Fruit fly (Drosophila melanogaster) whole organism, embryonic: ENCODE results near the gene Cda5.

Source experiments
- Asciz ChIP-seq: fragments of 200-800 bp; sonication (Bioruptor generic); optimal IDR thresholded peaks from 2 replicates; lab custom pipeline; 2017; ENCODE audit warnings: missing biosample characterization, mild to moderate bottlenecking, missing genetic modification characterization, missing genetic modification reagents
- B-H2 ChIP-seq: fragments of 200-800 bp; sonication (Bioruptor generic); optimal IDR thresholded peaks from 2 replicates; lab custom pipeline; 2018; ENCODE audit warnings: missing biosample characterization, mild to moderate bottlenecking, missing genetic modification characterization
- CG10366 ChIP-seq: fragments of 200-800 bp; sonication (Bioruptor generic); IDR thresholded peaks from 2 replicates; pipeline ENCODE4 v1.3.6; 2022; ENCODE audit warnings: missing biosample characterization, missing genetic modification characterization
- CG10543 ChIP-seq: fragments of 200-800 bp; sonication (Bioruptor generic); optimal IDR thresholded peaks from 3 replicates; lab custom pipeline; 2017; ENCODE audit warnings: missing biosample characterization, mild to moderate bottlenecking, missing genetic modification characterization, moderate library complexity
- CG11723 ChIP-seq: fragments of 200-800 bp; sonication (Bioruptor generic); optimal IDR thresholded peaks from 2 replicates; lab custom pipeline; 2017; ENCODE audit warnings: missing biosample characterization, mild to moderate bottlenecking, missing genetic modification characterization
- CG13123 ChIP-seq: fragments of 200-800 bp; sonication (Bioruptor generic); optimal IDR thresholded peaks from 2 replicates; lab custom pipeline; 2016; ENCODE audit warnings: missing biosample characterization, missing genetic modification characterization
- CG14014 ChIP-seq: fragments of 200-800 bp; sonication (Bioruptor generic); IDR thresholded peaks from 2 replicates; pipeline ENCODE4 v1.3.6; 2022; ENCODE audit warnings: missing biosample characterization, missing genetic modification characterization
- CG15011 ChIP-seq: fragments of 200-800 bp; sonication (Bioruptor generic); optimal IDR thresholded peaks from 3 replicates; lab custom pipeline; 2018; ENCODE audit warnings: missing biosample characterization, mild to moderate bottlenecking, missing genetic modification characterization
- CG15269 ChIP-seq: fragments of 200-800 bp; sonication (Bioruptor generic); optimal IDR thresholded peaks from 2 replicates; lab custom pipeline; 2018; ENCODE audit warnings: missing biosample characterization, mild to moderate bottlenecking, missing genetic modification characterization, moderate library complexity
- CG16779 ChIP-seq: fragments of 200-800 bp; sonication (Bioruptor generic); IDR thresholded peaks from 2 replicates; pipeline ENCODE4 v1.3.6; 2022; ENCODE audit warnings: missing biosample characterization, missing genetic modification characterization
- CG18619 ChIP-seq: fragments of 200-800 bp; sonication (Bioruptor generic); optimal IDR thresholded peaks from 3 replicates; lab custom pipeline; 2017; ENCODE audit warnings: missing biosample characterization, mild to moderate bottlenecking, missing genetic modification characterization
- CG2202 ChIP-seq: fragments of 200-800 bp; sonication (Bioruptor generic); optimal IDR thresholded peaks from 2 replicates; lab custom pipeline; 2018; ENCODE audit warnings: missing biosample characterization, mild to moderate bottlenecking, missing genetic modification characterization
- CG32772 ChIP-seq: fragments of 200-800 bp; sonication (Bioruptor generic); IDR thresholded peaks from 2 replicates; pipeline ENCODE4 v1.3.6; 2022; ENCODE audit warnings: missing biosample characterization, missing genetic modification characterization
- CG34224 ChIP-seq: fragments of 200-800 bp; sonication (Bioruptor generic); IDR thresholded peaks from 3 replicates; pipeline ENCODE4 v1.3.6; 2022; ENCODE audit warnings: missing biosample characterization, missing genetic modification characterization; ENCODE audit not compliant: partially characterized antibody
- CG34376 ChIP-seq: fragments of 200-800 bp; sonication (Bioruptor generic); optimal IDR thresholded peaks from 2 replicates; lab custom pipeline; 2018; ENCODE audit warnings: missing biosample characterization, mild to moderate bottlenecking, missing genetic modification characterization
- CG4404 ChIP-seq: fragments of 200-800 bp; sonication (Bioruptor generic); IDR thresholded peaks from 2 replicates; pipeline ENCODE4 v1.3.6; 2022; ENCODE audit warnings: missing biosample characterization, missing genetic modification characterization
- CG5180 ChIP-seq: fragments of 200-800 bp; sonication (Bioruptor generic); optimal IDR thresholded peaks from 3 replicates; lab custom pipeline; 2017; ENCODE audit warnings: missing biosample characterization, missing genetic modification characterization, mild to moderate bottlenecking, moderate library complexity, missing genetic modification reagents
- CG6854 ChIP-seq: fragments of 200-800 bp; sonication (Bioruptor generic); optimal IDR thresholded peaks from 3 replicates; lab custom pipeline; 2017; ENCODE audit warnings: missing biosample characterization, mild to moderate bottlenecking, missing genetic modification characterization
- CG7372 ChIP-seq: fragments of 200-800 bp; sonication (Bioruptor generic); IDR thresholded peaks from 2 replicates; pipeline ENCODE4 v1.3.6; 2022; ENCODE audit warnings: missing biosample characterization, missing genetic modification characterization
- CG8281 ChIP-seq: fragments of 200-800 bp; sonication (Bioruptor generic); optimal IDR thresholded peaks from 2 replicates; lab custom pipeline; 2018; ENCODE audit warnings: missing biosample characterization, mild to moderate bottlenecking, missing genetic modification characterization, moderate library complexity
- CG9797 ChIP-seq: fragments of 200-800 bp; sonication (Bioruptor generic); optimal IDR thresholded peaks from 3 replicates; lab custom pipeline; 2018; ENCODE audit warnings: missing biosample characterization, mild to moderate bottlenecking, missing genetic modification characterization
- D19B ChIP-seq: fragments of 200-800 bp; sonication (Bioruptor generic); optimal IDR thresholded peaks from 2 replicates; lab custom pipeline; 2017; ENCODE audit warnings: missing biosample characterization, mild to moderate bottlenecking, missing genetic modification characterization
- Dek ChIP-seq: fragments of 200-800 bp; sonication (Bioruptor generic); optimal IDR thresholded peaks from 3 replicates; lab custom pipeline; 2019; ENCODE audit warnings: missing biosample characterization, mild to moderate bottlenecking, missing genetic modification characterization, moderate library complexity
- Fer1 ChIP-seq: fragments of 200-800 bp; sonication (Bioruptor generic); optimal IDR thresholded peaks from 2 replicates; lab custom pipeline; 2017; ENCODE audit warnings: missing biosample characterization, mild to moderate bottlenecking, missing genetic modification characterization
- Fer2 ChIP-seq: fragments of 200-800 bp; sonication (Bioruptor generic); optimal IDR thresholded peaks from 2 replicates; lab custom pipeline; 2018; ENCODE audit warnings: missing biosample characterization, mild to moderate bottlenecking, missing genetic modification characterization, moderate library complexity
- GATAe ChIP-seq: fragments of 200-800 bp; sonication (Bioruptor generic); conservative IDR thresholded peaks from 2 replicates; pipeline ENCODE4 v1.3.6; 2022; ENCODE audit warnings: missing biosample characterization, missing genetic modification characterization
- Hey ChIP-seq: fragments of 200-800 bp; sonication (Bioruptor generic); optimal IDR thresholded peaks from 3 replicates; lab custom pipeline; 2018; ENCODE audit warnings: missing biosample characterization, mild to moderate bottlenecking, missing genetic modification characterization
- Hmr ChIP-seq: fragments of 200-800 bp; sonication (Bioruptor generic); optimal IDR thresholded peaks from 3 replicates; lab custom pipeline; 2017; ENCODE audit warnings: mild to moderate bottlenecking, missing biosample characterization, missing genetic modification reagents, missing genetic modification characterization
- Hr78 ChIP-seq, 2 experiments: fragments of 200-800 bp in 1 of 2; fragments of >200 bp in 1 of 2; sonication (Bioruptor generic) in 1 of 2; optimal IDR thresholded peaks; 2 replicates each; lab custom pipeline; 2017 to 2019; ENCODE audit warnings: missing biosample characterization in 2 of 2, missing genetic modification characterization in 2 of 2, mild to moderate bottlenecking in 1 of 2, moderate library complexity in 1 of 2
- Opbp ChIP-seq: fragments of 200-800 bp; sonication (Bioruptor generic); IDR thresholded peaks from 3 replicates; pipeline ENCODE4 v1.3.6; 2022; ENCODE audit warnings: missing biosample characterization, missing genetic modification characterization; ENCODE audit not compliant: partially characterized antibody
- ato ChIP-seq: fragments of 200-800 bp; sonication (Bioruptor generic); IDR thresholded peaks from 2 replicates; pipeline ENCODE4 v1.3.6; 2022; ENCODE audit warnings: missing biosample characterization, missing genetic modification characterization; ENCODE audit not compliant: partially characterized antibody
- az2 ChIP-seq: fragments of 200-800 bp; sonication (Bioruptor generic); optimal IDR thresholded peaks from 3 replicates; lab custom pipeline; 2016; ENCODE audit warnings: missing biosample characterization, missing genetic modification characterization
- bowl ChIP-seq: fragments of 200-800 bp; sonication (Bioruptor generic); IDR thresholded peaks from 2 replicates; pipeline ENCODE4 v1.3.6; 2022; ENCODE audit warnings: missing biosample characterization, missing genetic modification characterization
- chif ChIP-seq, 2 experiments: fragments of 200-800 bp; sonication (Bioruptor generic); optimal IDR thresholded peaks; 3 replicates each; lab custom pipeline; 2016; ENCODE audit warnings: missing biosample characterization in 2 of 2, missing genetic modification characterization in 2 of 2
- chinmo ChIP-seq: fragments of 200-800 bp; sonication (Bioruptor generic); IDR thresholded peaks from 4 replicates; pipeline ENCODE4 v1.3.6; 2022; ENCODE audit warnings: missing biosample characterization, missing genetic modification characterization; ENCODE audit not compliant: partially characterized antibody
- chn ChIP-seq: fragments of 200-800 bp; sonication (Bioruptor generic); optimal IDR thresholded peaks from 2 replicates; lab custom pipeline; 2016; ENCODE audit warnings: missing biosample characterization, missing genetic modification characterization
- exex ChIP-seq: fragments of 200-800 bp; sonication (Bioruptor generic); optimal IDR thresholded peaks from 4 replicates; lab custom pipeline; 2018; ENCODE audit warnings: missing biosample characterization, mild to moderate bottlenecking, missing genetic modification characterization, moderate library complexity
- hkb ChIP-seq, 2 experiments: fragments of 200-800 bp in 1 of 2; fragments of >200 bp in 1 of 2; sonication (Bioruptor generic) in 1 of 2; IDR thresholded peaks in 1 of 2; optimal IDR thresholded peaks in 1 of 2; 2 replicates each; pipeline versions ENCODE4 v1.3.6 to Lab custom; 2017 to 2022; ENCODE audit warnings: missing biosample characterization in 1 of 2, missing genetic modification characterization in 1 of 2
- kah ChIP-seq: fragments of 200-800 bp; sonication (Bioruptor generic); optimal IDR thresholded peaks from 2 replicates; lab custom pipeline; 2018; ENCODE audit warnings: missing biosample characterization, mild to moderate bottlenecking, missing genetic modification characterization
- lab ChIP-seq: fragments of 200-800 bp; sonication (Bioruptor generic); optimal IDR thresholded peaks from 3 replicates; lab custom pipeline; 2017; ENCODE audit warnings: missing biosample characterization, missing genetic modification characterization, mild to moderate bottlenecking, moderate library complexity, missing genetic modification reagents
- odd ChIP-seq: fragments of 200-800 bp; sonication (Bioruptor generic); optimal IDR thresholded peaks from 2 replicates; lab custom pipeline; 2017; ENCODE audit warnings: missing biosample characterization, mild to moderate bottlenecking, missing genetic modification characterization
- onecut ChIP-seq: fragments of 200-800 bp; sonication (Bioruptor generic); IDR thresholded peaks from 2 replicates; pipeline ENCODE4 v1.3.6; 2022; ENCODE audit warnings: missing biosample characterization, missing genetic modification characterization
- otp ChIP-seq: fragments of 200-800 bp; sonication (Bioruptor generic); IDR thresholded peaks from 3 replicates; pipeline ENCODE4, ENCODE4 v1.3.6; 2022; ENCODE audit warnings: missing biosample characterization, missing genetic modification characterization
- psq ChIP-seq: fragments of 200-800 bp; sonication (Bioruptor generic); optimal IDR thresholded peaks from 2 replicates; lab custom pipeline; 2017; ENCODE audit warnings: missing biosample characterization, missing genetic modification characterization
- sd ChIP-seq: fragments of 200-800 bp; sonication (Bioruptor generic); optimal IDR thresholded peaks from 3 replicates; lab custom pipeline; 2018; ENCODE audit warnings: missing biosample characterization, mild to moderate bottlenecking, missing genetic modification characterization, moderate library complexity
- sqz ChIP-seq: fragments of 200-800 bp; sonication (Bioruptor generic); optimal IDR thresholded peaks from 3 replicates; lab custom pipeline; 2018; ENCODE audit warnings: missing biosample characterization, mild to moderate bottlenecking, missing genetic modification characterization
- sug ChIP-seq: fragments of 200-800 bp; optimal IDR thresholded peaks from 2 replicates; lab custom pipeline; 2019; ENCODE audit warnings: missing biosample characterization, mild to moderate bottlenecking, missing genetic modification characterization, moderate library complexity
- wdn ChIP-seq: fragments of 200-800 bp; sonication (Bioruptor generic); IDR thresholded peaks from 2 replicates; pipeline ENCODE4 v1.3.6; 2022; ENCODE audit warnings: missing biosample characterization, missing genetic modification characterization

Gene Cda5

DNA sequence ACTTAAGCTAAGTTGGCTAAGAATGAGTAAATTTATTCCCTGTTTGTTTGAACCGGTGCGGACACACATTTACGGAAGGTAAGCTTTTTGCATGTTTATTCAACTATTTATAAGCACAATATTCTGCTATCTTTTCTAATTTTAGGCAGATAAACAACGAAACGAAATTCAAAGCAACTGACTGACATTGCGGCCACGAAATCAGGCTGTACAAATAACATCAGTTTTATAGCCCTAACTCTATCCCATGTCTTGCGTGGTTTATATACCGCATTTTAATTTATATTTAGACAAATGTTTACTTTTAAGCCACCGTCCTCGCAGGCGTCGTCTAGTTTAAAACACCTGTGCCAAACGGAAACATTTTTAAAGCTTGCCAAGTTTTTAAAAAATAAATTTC is 19.9 kb upstream of the Cda5 start (continued):
- peak; percentile 75 for TF ChIP-seq lab (GFP tag; lab: Kevin White, UChicago)
- peak; percentile 68 for TF ChIP-seq Fer1
- peak; percentile 22 for TF ChIP-seq CG15269 (tag; lab: Kevin White, UChicago)
- TF ChIP-seq odd (GFP tag; lab: Kevin White, UChicago): peak; percentile 35
- no peak for TF ChIP-seq Opbp (GFP tag; lab: Robert Waterston, UW)
- peak; percentile 36 for TF ChIP-seq B-H2 (GFP tag; lab: Kevin White, UChicago)
- TF ChIP-seq bowl: no peak
- TF ChIP-seq CG14014: peak; percentile 33; the same call in 1 of the 2 replicates
- TF ChIP-seq exex: peak; percentile 38
- no peak for TF ChIP-seq CG7372 (GFP tag; lab: Robert Waterston, UW)
- no peak for TF ChIP-seq CG9797 (GFP tag; lab: Kevin White, UChicago)
- TF ChIP-seq Fer2 (tag; lab: Kevin White, UChicago): peak; percentile 20
- TF ChIP-seq CG15011 (GFP tag; lab: Kevin White, UChicago): peak; percentile 24
- no peak for TF ChIP-seq CG13123 (GFP tag; lab: Kevin White, UChicago)
- TF ChIP-seq CG11723 (GFP tag; lab: Kevin White, UChicago): no peak
- no peak for TF ChIP-seq CG2202 (tag; lab: Kevin White, UChicago)
- TF ChIP-seq Dek (tag; lab: Kevin White, UChicago): no peak
- TF ChIP-seq CG4404 (GFP tag; lab: Robert Waterston, UW): no peak
- TF ChIP-seq CG6854: peak; percentile 22
- no peak for TF ChIP-seq GATAe (GFP tag; lab: Robert Waterston, UW)
- peak; percentile 14 for TF ChIP-seq CG10543 (GFP tag; lab: Kevin White, UChicago)
- no peak for TF ChIP-seq CG34224
- TF ChIP-seq wdn (GFP tag; lab: Robert Waterston, UW): no peak

DNA sequence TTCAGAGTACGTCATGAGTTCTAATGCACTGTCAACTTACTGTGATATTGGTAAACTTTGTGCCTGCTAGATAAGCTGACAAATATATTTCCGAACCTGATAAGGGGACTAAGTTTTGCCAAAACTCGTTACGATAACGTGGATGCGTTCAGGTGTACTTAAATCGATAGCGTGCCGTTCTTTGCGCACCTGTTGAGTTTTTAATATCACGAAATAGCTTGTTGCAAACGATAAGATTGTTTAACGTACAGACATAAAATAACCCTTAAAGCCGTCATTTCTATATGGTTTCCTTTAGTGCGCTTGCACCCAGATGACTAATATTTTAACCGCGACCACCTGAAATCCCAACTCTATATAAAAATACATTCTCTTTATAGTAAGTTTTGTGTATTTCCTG is 16.9 kb upstream of the Cda5 start:
- TF ChIP-seq sug (tag; lab: Kevin White, UChicago) (peak; percentile 37), D19B (GFP tag; lab: Kevin White, UChicago) (no peak), Hey (peak; percentile 32), onecut (no peak), exex (peak; percentile 82), chif (GFP tag; optimal IDR thresholded peaks at IDR 0.05; lab: Kevin White, UChicago) (no peak), CG10366 (no peak), CG18619 (GFP tag; lab: Kevin White, UChicago) (no peak), CG32772 (GFP tag; lab: Robert Waterston, UW) (no peak), psq (GFP tag; lab: Kevin White, UChicago) (no peak), kah (GFP tag; lab: Kevin White, UChicago) (peak; percentile 51), lab (GFP tag; lab: Kevin White, UChicago) (peak; percentile 26), hkb (optimal IDR thresholded peaks at IDR 0.05; lab: Kevin White, UChicago) (no peak), hkb (GFP tag; IDR thresholded peaks at IDR 0.05; lab: Robert Waterston, UW) (0 out of 2 replicates have a peak, but pooled peaks have one; percentile 12), Asciz (GFP tag; lab: Kevin White, UChicago) (no peak), az2 (GFP tag; lab: Kevin White, UChicago) (no peak), Hr78 (GFP tag; optimal IDR thresholded peaks at IDR 0.05; lab: Kevin White, UChicago) (peak in 1 of 2 experiments; percentile 7), sd (tag; lab: Kevin White, UChicago) (peak; percentile 54), sqz (GFP tag; lab: Kevin White, UChicago) (no peak), Hmr (GFP tag; lab: Kevin White, UChicago) (no peak), ato (GFP tag; lab: Robert Waterston, UW) (no peak), CG5180 (GFP tag; lab: Kevin White, UChicago) (peak; percentile 22), CG16779 (no peak), chinmo (GFP tag; lab: Robert Waterston, UW) (peak; percentile 74; the same call in 2 of the 4 replicates), CG6854 (no peak), CG34376 (peak; percentile 64), otp (no peak), GATAe (GFP tag; lab: Robert Waterston, UW) (peak; percentile 61; the same call in 1 of the 2 replicates), CG8281 (tag; lab: Kevin White, UChicago) (no peak), CG15269 (tag; lab: Kevin White, UChicago) (no peak), chn (GFP tag; lab: Kevin White, UChicago) (no peak)
